Worm (Caenorhabditis elegans) whole organism, L4 larva: ENCODE results near the gene str-3.

Source experiments
- F26F4.8 ChIP-seq: fragments of 200-800 bp; sonication (Bioruptor generic); conservative IDR thresholded peaks from 2 replicates; pipeline ENCODE4 v1.3.6; 2022; ENCODE audit warnings: missing genetic modification characterization, missing compliant biosample characterization
- F49E8.2 ChIP-seq: sonication (generic microtip); optimal IDR thresholded peaks from 2 replicates; lab custom pipeline; 2016; ENCODE audit warnings: missing compliant biosample characterization, mild to moderate bottlenecking, missing genetic modification characterization, borderline replicate concordance
- Y48G9A.11 ChIP-seq: fragments of 200-800 bp; sonication (Bioruptor generic); IDR thresholded peaks from 2 replicates; pipeline ENCODE4 v1.3.6; 2022; ENCODE audit warnings: missing genetic modification reagents, missing genetic modification characterization, missing compliant biosample characterization
- Y5F2A.4 ChIP-seq: fragments of 200-800 bp; sonication (Bioruptor generic); optimal IDR thresholded peaks from 2 replicates; lab custom pipeline; 2018; ENCODE audit warnings: mild to moderate bottlenecking, missing genetic modification characterization, missing compliant biosample characterization
- ZK546.5 ChIP-seq, 2 experiments: sonication (generic microtip); optimal IDR thresholded peaks; 2 replicates each; lab custom pipeline; 2017; ENCODE audit warnings: missing biosample characterization in 2 of 2, missing genetic modification characterization in 2 of 2
- aha-1 ChIP-seq: fragments of 150-350 bp; peaks from one replicate; lab custom pipeline; 2014; ENCODE audit warnings: missing biosample characterization, missing genetic modification characterization
- aly-2 ChIP-seq: sonication (generic microtip); optimal IDR thresholded peaks from 2 replicates; lab custom pipeline; 2018; ENCODE audit warnings: missing biosample characterization, missing genetic modification characterization
- arid-1 ChIP-seq: fragments of 200-800 bp; sonication (Bioruptor generic); conservative IDR thresholded peaks from 2 replicates; pipeline ENCODE4 v1.3.6; 2022; ENCODE audit warnings: missing genetic modification reagents, missing genetic modification characterization, missing compliant biosample characterization
- ceh-28 ChIP-seq: fragments of 150-350 bp; optimal IDR thresholded peaks from 2 replicates; lab custom pipeline; 2014; ENCODE audit warnings: missing biosample characterization, missing genetic modification reagents, missing genetic modification characterization
- ceh-44 ChIP-seq: fragments of 200-800 bp; sonication (Bioruptor generic); IDR thresholded peaks from 2 replicates; pipeline ENCODE4 v1.3.6; 2022; ENCODE audit warnings: missing genetic modification reagents, missing genetic modification characterization, missing compliant biosample characterization
- ceh-62 ChIP-seq: sonication (generic microtip); optimal IDR thresholded peaks from 2 replicates; lab custom pipeline; 2017; ENCODE audit warnings: missing biosample characterization, missing genetic modification characterization
- ces-1 ChIP-seq: fragments of 150-350 bp; sonication (generic microtip); optimal IDR thresholded peaks from 4 replicates; lab custom pipeline; 2014; ENCODE audit warnings: missing biosample characterization, missing genetic modification reagents, missing genetic modification characterization
- ctbp-1 ChIP-seq: fragments of 200-800 bp; sonication (Bioruptor generic); IDR thresholded peaks from 2 replicates; pipeline ENCODE4 v1.3.6; 2022; ENCODE audit warnings: missing genetic modification reagents, missing genetic modification characterization, missing compliant biosample characterization
- daf-8 ChIP-seq: fragments of 200-800 bp; sonication (Bioruptor generic); IDR thresholded peaks from 2 replicates; pipeline ENCODE4 v1.3.6; 2022; ENCODE audit warnings: missing genetic modification characterization, missing compliant biosample characterization
- dmd-6 ChIP-seq: fragments of 200-800 bp; sonication (Bioruptor generic); IDR thresholded peaks from 2 replicates; pipeline ENCODE4 v1.3.6; 2022; ENCODE audit warnings: missing genetic modification reagents, missing genetic modification characterization, missing compliant biosample characterization
- hif-1 ChIP-seq, 2 experiments: sonication (generic microtip); optimal IDR thresholded peaks; 2 replicates each; lab custom pipeline; 2016 to 2017; ENCODE audit warnings: missing compliant biosample characterization in 2 of 2, missing genetic modification characterization in 2 of 2, missing genetic modification reagents in 2 of 2, missing genotype in 2 of 2, mild to moderate bottlenecking in 1 of 2
- hlh-11 ChIP-seq: fragments of 200-800 bp; sonication (Bioruptor generic); optimal IDR thresholded peaks from 2 replicates; lab custom pipeline; 2018; ENCODE audit warnings: mild to moderate bottlenecking, missing genetic modification characterization, missing compliant biosample characterization
- hlh-30 ChIP-seq: sonication (generic microtip); optimal IDR thresholded peaks from 2 replicates; lab custom pipeline; 2017; ENCODE audit warnings: antibody characterized with exemption, mild to moderate bottlenecking, missing genetic modification characterization, missing compliant biosample characterization; ENCODE audit not compliant: insufficient read depth
- jun-1 ChIP-seq: fragments of 150-350 bp; optimal IDR thresholded peaks from 2 replicates; lab custom pipeline; 2014; ENCODE audit warnings: missing biosample characterization, missing genetic modification reagents, missing genetic modification characterization
- lin-13 ChIP-seq: fragments of 150-350 bp; optimal IDR thresholded peaks from 2 replicates; lab custom pipeline; 2014; ENCODE audit warnings: missing biosample characterization, missing genetic modification reagents, missing genetic modification characterization
- lin-38 ChIP-seq: fragments of 200-800 bp; sonication (Bioruptor generic); IDR thresholded peaks from 2 replicates; pipeline ENCODE4 v1.3.6; 2022; ENCODE audit warnings: missing genetic modification reagents, missing genetic modification characterization, missing compliant biosample characterization
- lir-3 ChIP-seq: sonication (generic microtip); optimal IDR thresholded peaks from 2 replicates; lab custom pipeline; 2016; ENCODE audit warnings: mild to moderate bottlenecking, missing genetic modification characterization, missing compliant biosample characterization
- lsy-2 ChIP-seq, 2 experiments: fragments of 150-350 bp in 1 of 2; sonication (generic microtip) in 1 of 2; optimal IDR thresholded peaks; 2 replicates each; lab custom pipeline; 2014 to 2017; ENCODE audit warnings: missing biosample characterization in 2 of 2, missing genetic modification characterization in 2 of 2
- madf-5 ChIP-seq, 2 experiments: fragments of 200-800 bp; sonication (Bioruptor generic); IDR thresholded peaks; 2 replicates each; pipeline ENCODE4 v1.3.6; 2022; ENCODE audit warnings: missing compliant biosample characterization in 2 of 2, missing genetic modification characterization in 2 of 2
- mes-2 ChIP-seq: sonication (generic microtip); optimal IDR thresholded peaks from 2 replicates; lab custom pipeline; 2016; ENCODE audit warnings: missing genotype, mild to moderate bottlenecking, missing genetic modification characterization, missing compliant biosample characterization; ENCODE audit not compliant: poor library complexity, severe bottlenecking
- nhr-10 ChIP-seq: fragments of 150-350 bp; optimal IDR thresholded peaks from 2 replicates; lab custom pipeline; 2014; ENCODE audit warnings: missing biosample characterization, missing genetic modification characterization
- nhr-11 ChIP-seq: fragments of 150-350 bp; optimal IDR thresholded peaks from 2 replicates; lab custom pipeline; 2014; ENCODE audit warnings: missing biosample characterization, missing genetic modification characterization
- nhr-111 ChIP-seq: fragments of 200-800 bp; sonication (Bioruptor generic); optimal IDR thresholded peaks from 2 replicates; lab custom pipeline; 2018; ENCODE audit warnings: mild to moderate bottlenecking, missing genetic modification characterization, missing compliant biosample characterization
- nhr-237 ChIP-seq: sonication (generic microtip); optimal IDR thresholded peaks from 2 replicates; lab custom pipeline; 2017; ENCODE audit warnings: missing biosample characterization, missing genetic modification characterization
- nhr-42 ChIP-seq: fragments of 200-800 bp; sonication (Bioruptor generic); IDR thresholded peaks from 2 replicates; pipeline ENCODE4 v1.3.6; 2022; ENCODE audit warnings: missing genetic modification characterization, missing compliant biosample characterization
- nhr-48 ChIP-seq: sonication (generic microtip); optimal IDR thresholded peaks from 2 replicates; lab custom pipeline; 2016; ENCODE audit warnings: mild to moderate bottlenecking, missing genetic modification characterization, missing compliant biosample characterization
- pha-4 ChIP-seq, 2 experiments: fragments of 150-350 bp in 1 of 2; fragments of 200-800 bp in 1 of 2; sonication (Bioruptor generic) in 1 of 2; IDR thresholded peaks in 1 of 2; optimal IDR thresholded peaks in 1 of 2; 2 replicates each; pipeline versions ENCODE4 v1.3.6 to Lab custom; 2014 to 2022; ENCODE audit warnings: missing genetic modification characterization in 2 of 2, missing genetic modification reagents in 2 of 2, missing biosample characterization in 1 of 2, missing compliant biosample characterization in 1 of 2
- php-3 ChIP-seq: fragments of 200-800 bp; sonication (Bioruptor generic); IDR thresholded peaks from 2 replicates; pipeline ENCODE4 v1.3.6; 2022; ENCODE audit warnings: missing genetic modification reagents, missing genetic modification characterization, missing compliant biosample characterization
- snpc-1.2 ChIP-seq: fragments of 200-800 bp; sonication (Bioruptor generic); IDR thresholded peaks from 2 replicates; pipeline ENCODE4 v1.3.6; 2022; ENCODE audit warnings: missing genetic modification reagents, missing genetic modification characterization, missing compliant biosample characterization
- unc-39 ChIP-seq: sonication (generic microtip); optimal IDR thresholded peaks from 2 replicates; lab custom pipeline; 2017; ENCODE audit warnings: missing biosample characterization, missing genetic modification characterization
- unc-62 ChIP-seq, 3 experiments: fragments of 150-350 bp in 1 of 3; sonication (generic microtip); optimal IDR thresholded peaks in 2 of 3; peaks in 1 of 3; 1 replicate in 1 of 3; 2 replicates in 2 of 3; lab custom pipeline; 2014 to 2017; ENCODE audit warnings: missing biosample characterization in 3 of 3, missing genetic modification characterization in 3 of 3, missing genetic modification reagents in 3 of 3, missing genotype in 1 of 3
- zfp-3 ChIP-seq: fragments of 200-800 bp; sonication (Bioruptor generic); conservative IDR thresholded peaks from 2 replicates; pipeline ENCODE4 v1.3.6; 2022; ENCODE audit warnings: missing genetic modification reagents, missing genetic modification characterization, missing compliant biosample characterization
- zip-11 ChIP-seq: fragments of 200-800 bp; sonication (Bioruptor generic); IDR thresholded peaks from 2 replicates; pipeline ENCODE4 v1.3.6; 2022; ENCODE audit warnings: missing genetic modification characterization, missing compliant biosample characterization
- ztf-11 ChIP-seq: fragments of 150-350 bp; optimal IDR thresholded peaks from 2 replicates; lab custom pipeline; 2014; ENCODE audit warnings: missing biosample characterization, missing genetic modification characterization

Gene str-3

ce11 chrIV:11146962-11147470 is 46.8 kb upstream of the str-3 start, which contains the start of gene pigq-1 (continued):
- TF ChIP-seq ces-1 (GFP tag; lab: Kevin White, UChicago) (no peak), aly-2 (no peak), lin-38 (GFP tag; lab: Robert Waterston, UW) (peak; percentile 65), nhr-42 (GFP tag; lab: Robert Waterston, UW) (no peak), F26F4.8 (0 out of 2 replicates have a peak, but pooled peaks have one; percentile 18), ctbp-1 (GFP tag; lab: Robert Waterston, UW) (no peak), ceh-62 (tag; lab: Kevin White, UChicago) (no peak), ztf-11 (tag; lab: Kevin White, UChicago) (no peak), mes-2 (tag; lab: Kevin White, UChicago) (peak; percentile 16), hlh-30 (no peak)

DNA sequence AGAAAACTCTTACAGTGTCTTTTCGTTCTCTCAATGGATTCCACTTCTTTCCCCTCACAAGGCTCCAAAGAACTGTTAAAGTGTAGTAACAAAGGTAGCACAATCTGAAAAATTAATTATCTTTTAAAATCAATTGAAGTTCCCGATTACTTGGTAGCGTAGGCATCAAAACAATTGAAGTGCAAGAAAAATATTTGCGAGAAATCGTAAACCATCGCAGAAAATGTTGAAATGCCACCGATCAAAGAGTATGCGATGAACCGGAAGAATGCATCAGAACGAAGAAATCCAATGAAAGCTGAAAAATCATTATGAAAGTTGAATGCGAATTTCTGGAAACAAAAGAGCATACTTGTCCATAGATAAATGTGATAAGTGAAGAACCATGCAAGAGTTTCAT is 46.3 kb upstream of the str-3 start:
- TF ChIP-seq aha-1 (tag; lab: Kevin White, UChicago) (peak; percentile 98), ceh-28 (no peak)
- TF ChIP-seq, all 104 proteins: peak for 1

- TF ChIP-seq daf-8 (GFP tag; lab: Robert Waterston, UW) (no peak), nhr-11 (no peak), hlh-11 (tag; lab: Kevin White, UChicago) (no peak), arid-1 (GFP tag; lab: Robert Waterston, UW) (peak; percentile 80), zfp-3 (GFP tag; lab: Robert Waterston, UW) (0 out of 2 replicates have a peak, but pooled peaks have one; percentile 30), lin-13 (no peak), ZK546.5 (tag; optimal IDR thresholded peaks at IDR 0.05; lab: Kevin White, UChicago) (no peak), nhr-10 (no peak), mes-2 (tag; lab: Kevin White, UChicago) (no peak), jun-1 (tag; lab: Kevin White, UChicago) (no peak), hif-1 (tag; optimal IDR thresholded peaks at IDR 0.05; lab: Kevin White, UChicago) (no peak), lir-3 (no peak), nhr-111 (GFP tag; lab: Kevin White, UChicago) (no peak), pha-4 (GFP tag; IDR thresholded peaks at IDR 0.05; lab: Robert Waterston, UW) (peak; percentile 64; the same call in 1 of the 2 replicates), pha-4 (tag; optimal IDR thresholded peaks at IDR 0.05; lab: Kevin White, UChicago) (no peak), F49E8.2 (tag; lab: Kevin White, UChicago) (peak; percentile 89), lsy-2 (tag; optimal IDR thresholded peaks at IDR 0.05; lab: Kevin White, UChicago) (no peak), php-3 (no peak), unc-62 (GFP tag; optimal IDR thresholded peaks at IDR 0.05 in 1 of 2; lab: Kevin White, UChicago) (peak in 1 of 2 experiments; percentile 51), unc-62 (tag; optimal IDR thresholded peaks at IDR 0.05; lab: Kevin White, UChicago) (no peak), snpc-1.2 (GFP tag; lab: Robert Waterston, UW) (0 out of 2 replicates have a peak, but pooled peaks have one; percentile 15), unc-39 (tag; lab: Kevin White, UChicago) (no peak), Y48G9A.11 (GFP tag; lab: Robert Waterston, UW) (0 out of 2 replicates have a peak, but pooled peaks have one; percentile 6), nhr-237 (tag; lab: Kevin White, UChicago) (no peak), zip-11 (GFP tag; lab: Robert Waterston, UW) (no peak), Y5F2A.4 (GFP tag; lab: Kevin White, UChicago) (no peak), lin-38 (GFP tag; lab: Robert Waterston, UW) (peak; percentile 62)
- TF ChIP-seq, all 104 proteins: peak for 8
Observed at ce11 chrIV:11145929-11146339, 45.8 kb upstream of the str-3 start.

DNA sequence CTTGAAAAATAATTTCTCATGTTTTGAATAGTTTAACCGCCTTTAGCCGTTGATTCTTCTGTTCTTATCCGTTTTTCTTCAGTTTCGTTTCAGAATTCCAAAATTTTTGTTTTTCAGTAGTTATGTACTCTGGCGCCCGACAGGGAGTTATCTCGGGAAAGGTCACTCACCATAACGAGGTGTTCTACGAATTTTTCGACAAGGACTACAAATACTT is 43.0 kb upstream of the str-3 start, which contains the start of gene F01G4.4:
Gene F01G4.4 (plus strand): TSS at position 118 of the 217 bp plus-strand sequence.
- no peak for TF ChIP-seq ceh-44 (GFP tag; lab: Robert Waterston, UW)
- TF ChIP-seq snpc-1.2 (GFP tag; lab: Robert Waterston, UW), result no peak
- TF ChIP-seq nhr-48 (tag; lab: Kevin White, UChicago), result no peak
- no peak for TF ChIP-seq madf-5 (GFP tag; IDR thresholded peaks at IDR 0.05; lab: Robert Waterston, UW)
- no peak for TF ChIP-seq jun-1 (tag; lab: Kevin White, UChicago)
- no peak for TF ChIP-seq dmd-6 (GFP tag; lab: Robert Waterston, UW)
- TF ChIP-seq nhr-11, result no peak
- TF ChIP-seq, all 104 proteins: peak for 0
